Worm (Caenorhabditis elegans): ENCODE results near the gene slrp-1.

DNA sequence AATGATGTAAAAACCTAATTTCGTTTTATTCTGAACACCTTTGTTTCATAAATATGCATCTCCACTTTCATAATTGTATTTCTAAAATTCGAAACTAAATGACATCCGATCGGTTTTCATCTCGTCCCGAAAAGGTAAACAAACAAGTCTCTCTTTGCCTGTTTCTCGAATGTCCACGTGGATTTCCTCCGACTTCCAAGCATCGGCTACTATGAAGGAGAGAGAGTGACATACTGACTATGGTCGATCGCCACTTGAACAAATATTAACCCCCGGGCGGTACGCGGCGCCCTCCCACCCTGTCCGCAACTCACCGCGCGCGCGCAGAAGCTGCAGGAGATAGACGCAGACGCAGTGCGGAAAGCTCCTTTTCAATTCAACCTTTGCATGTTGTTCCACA is 10.2 kb downstream of the slrp-1 start:
- TF ChIP-seq ama-1 (optimal IDR thresholded peaks at IDR 0.05) (no peak), tra-4 (tag; optimal IDR thresholded peaks at IDR 0.05) (no peak), aly-1 (tag; optimal IDR thresholded peaks at IDR 0.05) (no peak)

Measured in whole organism, early embryonic.